Worm (Caenorhabditis elegans) whole organism, early embryonic: Measurements from ENCODE around the gene pyk-2.
A peak's percentile ranks its signal among the peaks of the same experiment; 100 is the strongest.

Experiments used
- B0310.2 ChIP-seq: sonication (generic microtip); optimal IDR thresholded peaks from 2 replicates; lab custom pipeline; 2016; ENCODE audit warnings: mild to moderate bottlenecking, missing genetic modification characterization, missing compliant biosample characterization
- F13C5.2 ChIP-seq: sonication (generic microtip); optimal IDR thresholded peaks from 2 replicates; lab custom pipeline; 2017; ENCODE audit warnings: mild to moderate bottlenecking, missing genetic modification characterization, inconsistent platforms, missing compliant biosample characterization
- aly-1 ChIP-seq: sonication (generic microtip); optimal IDR thresholded peaks from 2 replicates; lab custom pipeline; 2016; ENCODE audit warnings: missing genetic modification characterization, missing compliant biosample characterization
- ama-1 ChIP-seq: fragments of 150-350 bp; optimal IDR thresholded peaks from 2 replicates; lab custom pipeline; 2014
- ceh-13 ChIP-seq: fragments of 200-800 bp; sonication (Bioruptor generic); optimal IDR thresholded peaks from 2 replicates; lab custom pipeline; 2018; ENCODE audit warnings: mild to moderate bottlenecking, missing genetic modification characterization, missing compliant biosample characterization
- ceh-36 ChIP-seq: sonication (generic microtip); optimal IDR thresholded peaks from 2 replicates; lab custom pipeline; 2016; ENCODE audit warnings: missing genetic modification characterization, inconsistent platforms, missing compliant biosample characterization
- ets-7 ChIP-seq: sonication (generic microtip); optimal IDR thresholded peaks from 2 replicates; lab custom pipeline; 2016; ENCODE audit warnings: missing genotype, missing genetic modification characterization, missing compliant biosample characterization
- flt-1 ChIP-seq: fragments of 200-800 bp; sonication (Bioruptor generic); IDR thresholded peaks from 2 replicates; pipeline ENCODE4 v1.3.6; 2022; ENCODE audit warnings: missing genetic modification characterization, missing compliant biosample characterization
- hmbx-1 ChIP-seq: sonication (generic microtip); optimal IDR thresholded peaks from 2 replicates; lab custom pipeline; 2016; ENCODE audit warnings: mild to moderate bottlenecking, missing genetic modification characterization, missing compliant biosample characterization
- hmg-4 ChIP-seq: fragments of 200-800 bp; sonication (Bioruptor generic); optimal IDR thresholded peaks from 2 replicates; lab custom pipeline; 2018; ENCODE audit warnings: mild to moderate bottlenecking, missing genetic modification characterization, missing compliant biosample characterization
- hnd-1 ChIP-seq: sonication (generic microtip); optimal IDR thresholded peaks from 2 replicates; lab custom pipeline; 2016; ENCODE audit warnings: missing genetic modification characterization, missing compliant biosample characterization
- pes-1 ChIP-seq: fragments of 200-800 bp; sonication (Bioruptor generic); IDR thresholded peaks from 2 replicates; pipeline ENCODE4 v1.3.6; 2022; ENCODE audit warnings: missing genetic modification reagents, missing genetic modification characterization, missing compliant biosample characterization
- scrt-1 ChIP-seq: fragments of 200-800 bp; sonication (Bioruptor generic); IDR thresholded peaks from 2 replicates; pipeline ENCODE4 v1.3.6; 2022; ENCODE audit warnings: missing genetic modification characterization, missing compliant biosample characterization
- sea-1 ChIP-seq: fragments of 200-800 bp; sonication (Bioruptor generic); conservative IDR thresholded peaks from 2 replicates; pipeline ENCODE4 v1.3.6; 2022; ENCODE audit warnings: missing genetic modification characterization, missing compliant biosample characterization
- tbx-11 ChIP-seq: fragments of 200-800 bp; sonication (Bioruptor generic); IDR thresholded peaks from 2 replicates; pipeline ENCODE4 v1.3.6; 2022; ENCODE audit warnings: missing genetic modification characterization, missing compliant biosample characterization
- tbx-37 ChIP-seq: fragments of 200-800 bp; sonication (Bioruptor generic); conservative IDR thresholded peaks from 2 replicates; pipeline ENCODE4 v1.3.6; 2022; ENCODE audit warnings: missing genetic modification reagents, missing genetic modification characterization, missing compliant biosample characterization
- tra-4 ChIP-seq: sonication (generic microtip); optimal IDR thresholded peaks from 2 replicates; lab custom pipeline; 2017; ENCODE audit warnings: missing genetic modification characterization, missing compliant biosample characterization

Gene pyk-2

ce11 chrIV:10909708-10910107, at the start of gene pyk-2:
pyk-2 (plus strand) TSS chrIV:10909913.
- no peak for TF ChIP-seq tra-4 (tag; lab: Kevin White, UChicago)
- TF ChIP-seq pes-1: no peak
- no peak for TF ChIP-seq ceh-36 (tag; lab: Kevin White, UChicago)
- no peak for TF ChIP-seq ama-1 (lab: Kevin White, UChicago)
- no peak for TF ChIP-seq aly-1
- no peak for TF ChIP-seq hmbx-1 (tag; lab: Kevin White, UChicago)
- TF ChIP-seq tbx-11: no peak
- TF ChIP-seq F13C5.2: no peak
- TF ChIP-seq ceh-13: no peak
- no peak for TF ChIP-seq B0310.2
- no peak for TF ChIP-seq tbx-37 (GFP tag; lab: Robert Waterston, UW)
- TF ChIP-seq ets-7 (tag; lab: Kevin White, UChicago): no peak
- TF ChIP-seq hmg-4: no peak

ce11 chrIV:10861102-10861501, 48.6 kb upstream of the pyk-2 start, which contains the start of gene rbm-22:
rbm-22 (plus strand) TSS chrIV:10861402.
- TF ChIP-seq hnd-1 (tag; lab: Kevin White, UChicago): no peak
- TF ChIP-seq ets-7 (tag; lab: Kevin White, UChicago): no peak
- TF ChIP-seq hmg-4: no peak
- no peak for TF ChIP-seq tbx-11
- TF ChIP-seq B0310.2: no peak
- no peak for TF ChIP-seq flt-1
- no peak for TF ChIP-seq ceh-13
- TF ChIP-seq tra-4 (tag; lab: Kevin White, UChicago): no peak
- TF ChIP-seq pes-1: no peak
- TF ChIP-seq hmbx-1 (tag; lab: Kevin White, UChicago): no peak
- no peak for TF ChIP-seq ceh-36 (tag; lab: Kevin White, UChicago)
- TF ChIP-seq aly-1: no peak
- TF ChIP-seq ama-1 (lab: Kevin White, UChicago): no peak
- no peak for TF ChIP-seq F13C5.2
- TF ChIP-seq scrt-1 (GFP tag; lab: Robert Waterston, UW): no peak
- TF ChIP-seq sea-1: no peak

- no peak for TF ChIP-seq F13C5.2
- TF ChIP-seq aly-1: no peak
- no peak for TF ChIP-seq B0310.2
- no peak for TF ChIP-seq hmg-4
- no peak for TF ChIP-seq tbx-11
- TF ChIP-seq tra-4 (tag; lab: Kevin White, UChicago): no peak
- TF ChIP-seq scrt-1 (GFP tag; lab: Robert Waterston, UW): no peak
- TF ChIP-seq tbx-37 (GFP tag; lab: Robert Waterston, UW): no peak
- TF ChIP-seq ets-7 (tag; lab: Kevin White, UChicago): no peak
- TF ChIP-seq hmbx-1 (tag; lab: Kevin White, UChicago): no peak
- TF ChIP-seq ceh-36 (tag; lab: Kevin White, UChicago): no peak
- no peak for TF ChIP-seq hnd-1 (tag; lab: Kevin White, UChicago)
These were observed 45.7 kb upstream of the pyk-2 start, which contains the start of gene nish-1 for ce11 chrIV:10864031-10864430. nish-1 (plus strand) TSS chrIV:10864331.

ce11 chrIV:10867370-10868146, 42.2 kb upstream of the pyk-2 start:
- TF ChIP-seq ceh-13 (no peak), hmg-4 (no peak), tbx-37 (GFP tag; lab: Robert Waterston, UW) (no peak), ceh-36 (tag; lab: Kevin White, UChicago) (no peak), sea-1 (no peak), flt-1 (no peak), pes-1 (no peak), tra-4 (tag; lab: Kevin White, UChicago) (no peak), scrt-1 (GFP tag; lab: Robert Waterston, UW) (no peak), F13C5.2 (no peak), B0310.2 (no peak), ama-1 (lab: Kevin White, UChicago) (no peak), hnd-1 (tag; lab: Kevin White, UChicago) (no peak), ets-7 (tag; lab: Kevin White, UChicago) (no peak), aly-1 (no peak)

DNA sequence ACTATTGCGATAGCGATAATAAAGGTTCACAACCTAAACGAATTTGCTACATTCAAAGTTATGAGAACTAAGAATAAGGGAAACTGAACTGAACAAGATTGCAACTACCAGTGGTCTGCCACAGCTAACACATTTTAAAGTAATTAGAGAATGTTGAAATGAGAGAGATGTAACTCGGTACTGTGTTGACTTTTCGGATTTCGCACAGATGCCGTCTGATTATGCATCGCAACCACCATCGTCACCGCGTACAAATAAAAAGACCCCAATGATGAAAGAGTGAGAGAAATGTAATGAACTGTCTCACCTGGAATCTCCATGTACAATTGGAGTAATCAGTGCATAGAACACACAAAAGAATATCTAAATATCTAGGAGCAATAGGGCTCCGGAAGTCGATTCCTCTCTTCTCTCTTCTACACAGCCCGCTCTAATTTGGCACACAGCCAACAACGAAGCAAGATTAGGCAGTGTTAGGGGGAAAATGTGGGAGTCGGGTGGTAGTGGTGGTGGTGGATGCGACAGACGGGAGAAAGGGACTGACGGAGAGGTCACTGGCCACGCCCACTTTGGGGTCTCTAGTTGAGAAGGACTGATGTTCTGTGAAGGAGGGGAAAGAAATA, 41.0 kb upstream of the pyk-2 start, which contains the start of gene F13E9.11:
F13E9.11 (minus strand) TSS at position 507 of the 623 bp plus-strand sequence.
- no peak for TF ChIP-seq tra-4 (tag; lab: Kevin White, UChicago)
- peak; percentile 51 for TF ChIP-seq ets-7 (tag; lab: Kevin White, UChicago)
- 0 out of 2 replicates have a peak, but pooled peaks have one; percentile 48 for TF ChIP-seq tbx-11
- TF ChIP-seq hmg-4: peak; percentile 10
- TF ChIP-seq scrt-1 (GFP tag; lab: Robert Waterston, UW): no peak

DNA sequence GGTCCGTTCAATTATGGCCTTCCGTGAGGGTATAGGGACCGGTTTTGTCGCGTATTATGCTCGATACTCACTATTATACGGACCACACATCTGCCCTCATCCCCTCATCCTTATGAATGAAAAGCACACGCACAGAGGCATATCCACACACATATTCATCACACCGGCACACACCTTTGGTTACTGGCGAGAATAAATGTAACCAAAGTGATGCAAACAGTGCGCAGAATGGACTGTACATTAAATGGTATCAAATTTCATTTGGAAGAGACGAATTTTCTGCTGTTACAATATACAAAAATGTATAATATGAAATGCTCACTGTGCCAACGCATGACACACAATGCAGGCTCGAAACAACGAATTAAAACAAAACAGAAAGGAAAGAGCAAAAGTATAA, 40.1 kb upstream of the pyk-2 start:
- TF ChIP-seq pes-1 (no peak), ceh-36 (tag; lab: Kevin White, UChicago) (no peak), F13C5.2 (no peak), flt-1 (0 out of 2 replicates have a peak, but pooled peaks have one; percentile 43), hmg-4 (peak; percentile 21), tbx-11 (no peak), scrt-1 (GFP tag; lab: Robert Waterston, UW) (no peak), tra-4 (tag; lab: Kevin White, UChicago) (no peak)

- TF ChIP-seq tra-4 (tag; lab: Kevin White, UChicago) (no peak), B0310.2 (no peak), hmbx-1 (tag; lab: Kevin White, UChicago) (no peak), F13C5.2 (no peak), pes-1 (no peak), sea-1 (no peak), ets-7 (tag; lab: Kevin White, UChicago) (no peak), hnd-1 (tag; lab: Kevin White, UChicago) (no peak), flt-1 (no peak), tbx-11 (no peak), scrt-1 (GFP tag; lab: Robert Waterston, UW) (no peak), hmg-4 (no peak), ceh-36 (tag; lab: Kevin White, UChicago) (no peak), aly-1 (no peak), ama-1 (lab: Kevin White, UChicago) (no peak), tbx-37 (GFP tag; lab: Robert Waterston, UW) (no peak)
These were observed 39.6 kb upstream of the pyk-2 start for ce11 chrIV:10870158-10870557.
